Fruit fly (Drosophila melanogaster) whole organism, wandering third instar larva: ENCODE results near the gene mthl12.

Experiments
- Abd-B ChIP-seq: fragments of >200 bp; optimal IDR thresholded peaks from 2 replicates; lab custom pipeline; 2017; ENCODE audit warnings: missing biosample characterization, missing genetic modification characterization
- CG32264 ChIP-seq: fragments of 200-800 bp; sonication (Bioruptor generic); optimal IDR thresholded peaks from 2 replicates; lab custom pipeline; 2016; ENCODE audit warnings: missing biosample characterization, missing genetic modification characterization
- CG9705 ChIP-seq: fragments of 200-800 bp; sonication (Bioruptor generic); optimal IDR thresholded peaks from 2 replicates; lab custom pipeline; 2018; ENCODE audit warnings: missing biosample characterization, mild to moderate bottlenecking, missing genetic modification characterization
- CrebA ChIP-seq: fragments of 200-800 bp; sonication (Bioruptor generic); optimal IDR thresholded peaks from 2 replicates; lab custom pipeline; 2016; ENCODE audit warnings: missing biosample characterization, mild to moderate bottlenecking, missing genetic modification characterization, borderline replicate concordance
- Dfd ChIP-seq: fragments of >200 bp; optimal IDR thresholded peaks from 2 replicates; lab custom pipeline; 2017; ENCODE audit warnings: missing biosample characterization, missing genetic modification characterization
- Dif ChIP-seq: fragments of 200-275, 200-300 bp; sonication (Bioruptor generic); optimal IDR thresholded peaks from 2 replicates; lab custom pipeline; 2018; ENCODE audit warnings: missing biosample characterization, missing genetic modification characterization; ENCODE audit not compliant: partially characterized antibody
- GATAd ChIP-seq: sonication (Bioruptor generic); optimal IDR thresholded peaks from 2 replicates; lab custom pipeline; 2016; ENCODE audit warnings: missing biosample characterization, missing genetic modification characterization
- HLH106 ChIP-seq: fragments of 200-800 bp; optimal IDR thresholded peaks from 3 replicates; lab custom pipeline; 2019; ENCODE audit warnings: missing biosample characterization, mild to moderate bottlenecking, missing genetic modification characterization, moderate library complexity
- Hnf4 ChIP-seq: fragments of 200-800 bp; sonication (Bioruptor generic); optimal IDR thresholded peaks from 2 replicates; lab custom pipeline; 2016; ENCODE audit warnings: missing biosample characterization, mild to moderate bottlenecking, missing genetic modification characterization
- Hr78 ChIP-seq: fragments of >200 bp; optimal IDR thresholded peaks from 2 replicates; lab custom pipeline; 2017; ENCODE audit warnings: missing biosample characterization, missing genetic modification characterization
- Hr83 ChIP-seq: fragments of 200-300 bp; sonication (Bioruptor generic); optimal IDR thresholded peaks from 2 replicates; lab custom pipeline; 2016; ENCODE audit warnings: missing biosample characterization, mild to moderate bottlenecking, missing genetic modification characterization, moderate library complexity; ENCODE audit not compliant: poor library complexity, severe bottlenecking
- Jra ChIP-seq: sonication (Bioruptor generic); optimal IDR thresholded peaks from 2 replicates; lab custom pipeline; 2016; ENCODE audit warnings: missing biosample characterization, missing genetic modification characterization
- Mio ChIP-seq: sonication (Bioruptor generic); optimal IDR thresholded peaks from 2 replicates; lab custom pipeline; 2016; ENCODE audit warnings: missing biosample characterization, missing genetic modification characterization
- Myc ChIP-seq: fragments of >200 bp; optimal IDR thresholded peaks from 2 replicates; lab custom pipeline; 2017
- N ChIP-seq: fragments of >200 bp; optimal IDR thresholded peaks from 2 replicates; lab custom pipeline; 2018; ENCODE audit warnings: missing biosample characterization, missing external identifiers, missing genetic modification characterization
- OdsH ChIP-seq: fragments of 200-800 bp; sonication (Bioruptor generic); optimal IDR thresholded peaks from 2 replicates; lab custom pipeline; 2016; ENCODE audit warnings: missing biosample characterization, mild to moderate bottlenecking, missing genetic modification characterization
- Rel ChIP-seq, 2 experiments: fragments of 200-800 bp; sonication (Bioruptor generic) in 1 of 2; optimal IDR thresholded peaks; 2 replicates in 1 of 2; 3 replicates in 1 of 2; lab custom pipeline; 2016 to 2019; ENCODE audit warnings: mild to moderate bottlenecking in 2 of 2, missing biosample characterization in 2 of 2, missing genetic modification characterization in 2 of 2, moderate library complexity in 1 of 2
- Sp1 ChIP-seq: fragments of 200-800 bp; sonication (Bioruptor generic); optimal IDR thresholded peaks from 3 replicates; lab custom pipeline; 2019; ENCODE audit warnings: missing biosample characterization, mild to moderate bottlenecking, missing genetic modification characterization, moderate library complexity
- Vsx2 ChIP-seq: fragments of 200-300, 225-300 bp; sonication (Bioruptor generic); optimal IDR thresholded peaks from 2 replicates; lab custom pipeline; 2018; ENCODE audit warnings: missing biosample characterization, missing genetic modification characterization; ENCODE audit not compliant: partially characterized antibody
- br ChIP-seq: fragments of 200-800 bp; sonication (Bioruptor generic); optimal IDR thresholded peaks from 2 replicates; lab custom pipeline; 2016; ENCODE audit warnings: missing biosample characterization, missing genetic modification characterization
- brk ChIP-seq: fragments of 200-800 bp; sonication (Bioruptor generic); optimal IDR thresholded peaks from 2 replicates; lab custom pipeline; 2016; ENCODE audit warnings: missing biosample characterization, mild to moderate bottlenecking, missing genetic modification characterization
- dl ChIP-seq, 2 experiments: fragments of 175-275, 200-275 bp in 1 of 2; fragments of 200-275 bp in 1 of 2; sonication (Bioruptor generic); optimal IDR thresholded peaks; lab custom pipeline; 2018; ENCODE audit warnings: mild to moderate bottlenecking in 2 of 2, missing biosample characterization in 2 of 2, missing genetic modification characterization in 2 of 2, moderate library complexity in 2 of 2; ENCODE audit not compliant: partially characterized antibody in 2 of 2, insufficient read depth in 1 of 2
- dmrt93B ChIP-seq: fragments of 200-800 bp; sonication (Bioruptor generic); optimal IDR thresholded peaks from 2 replicates; lab custom pipeline; 2018; ENCODE audit warnings: missing biosample characterization, mild to moderate bottlenecking, missing genetic modification characterization
- dsf ChIP-seq: sonication (Bioruptor generic); optimal IDR thresholded peaks from 2 replicates; lab custom pipeline; 2016; ENCODE audit warnings: missing biosample characterization, missing genetic modification characterization, borderline replicate concordance
- ey ChIP-seq: fragments of 200-800 bp; sonication (Bioruptor generic); optimal IDR thresholded peaks from 2 replicates; lab custom pipeline; 2016; ENCODE audit warnings: missing biosample characterization, missing genetic modification characterization
- foxo ChIP-seq, 2 experiments: fragments of 200-800 bp; sonication (Bioruptor generic); optimal IDR thresholded peaks; 2 replicates in 1 of 2; 3 replicates in 1 of 2; lab custom pipeline; 2016 to 2017; ENCODE audit warnings: missing biosample characterization in 2 of 2, missing genetic modification characterization in 2 of 2
- fru ChIP-seq: fragments of 200-800 bp; sonication (Bioruptor generic); optimal IDR thresholded peaks from 3 replicates; lab custom pipeline; 2016; ENCODE audit warnings: missing biosample characterization, mild to moderate bottlenecking, missing genetic modification characterization
- h ChIP-seq: fragments of 200-800 bp; sonication (Bioruptor generic); optimal IDR thresholded peaks from 3 replicates; lab custom pipeline; 2016; ENCODE audit warnings: missing biosample characterization, mild to moderate bottlenecking, missing genetic modification characterization
- jim ChIP-seq: fragments of 175-275, 200-325 bp; sonication (Bioruptor generic); optimal IDR thresholded peaks from 2 replicates; lab custom pipeline; 2016; ENCODE audit warnings: missing biosample characterization, mild to moderate bottlenecking, missing genetic modification characterization
- lola ChIP-seq: fragments of >200 bp; optimal IDR thresholded peaks from 2 replicates; lab custom pipeline; 2017; ENCODE audit warnings: missing biosample characterization, missing genetic modification characterization
- pan ChIP-seq: fragments of >200 bp; optimal IDR thresholded peaks from 2 replicates; lab custom pipeline; 2017
- psq ChIP-seq: fragments of 200-800 bp; sonication (Bioruptor generic); optimal IDR thresholded peaks from 3 replicates; lab custom pipeline; 2017; ENCODE audit warnings: missing biosample characterization, mild to moderate bottlenecking, missing genetic modification characterization, moderate library complexity
- rgr ChIP-seq: fragments of 200-800 bp; sonication (Bioruptor generic); optimal IDR thresholded peaks from 3 replicates; lab custom pipeline; 2016; ENCODE audit warnings: missing biosample characterization, mild to moderate bottlenecking, missing genetic modification characterization
- sage ChIP-seq: fragments of 200-800 bp; sonication (Bioruptor generic); optimal IDR thresholded peaks from 2 replicates; lab custom pipeline; 2016; ENCODE audit warnings: missing biosample characterization, mild to moderate bottlenecking, missing genetic modification characterization
- sv ChIP-seq: fragments of 200-800 bp; sonication (Bioruptor generic); optimal IDR thresholded peaks from 3 replicates; lab custom pipeline; 2016; ENCODE audit warnings: missing biosample characterization, missing genetic modification characterization
- tai ChIP-seq: sonication (Bioruptor generic); optimal IDR thresholded peaks from 2 replicates; lab custom pipeline; 2016; ENCODE audit warnings: missing biosample characterization, missing genetic modification characterization
- usp ChIP-seq: fragments of >200 bp; optimal IDR thresholded peaks from 2 replicates; lab custom pipeline; 2017; ENCODE audit warnings: missing biosample characterization, missing genetic modification characterization
- woc ChIP-seq: sonication (Bioruptor generic); optimal IDR thresholded peaks from 2 replicates; lab custom pipeline; 2016; ENCODE audit warnings: missing biosample characterization, mild to moderate bottlenecking, missing genetic modification characterization

mthl12 gene

dm6 chr3R:13400902-13401721 lies 47.6 kb downstream of the mthl12 start:
- TF ChIP-seq CrebA (GFP tag; lab: Kevin White, UChicago) (peak; percentile 27), Vsx2 (peak; percentile 47), usp (GFP tag; lab: Kevin White, UChicago) (no peak), tai (GFP tag; lab: Kevin White, UChicago) (peak; percentile 76), Dif (GFP tag; lab: Kevin White, UChicago) (peak; percentile 59), br (GFP tag; lab: Kevin White, UChicago) (peak; percentile 95), CG9705 (peak; percentile 81), Mio (GFP tag; lab: Kevin White, UChicago) (peak; percentile 24), jim (GFP tag; lab: Kevin White, UChicago) (no peak), Abd-B (GFP tag; lab: Kevin White, UChicago) (no peak), Rel (GFP tag; optimal IDR thresholded peaks at IDR 0.05; lab: Kevin White, UChicago) (peak; percentile 31), Rel (tag; optimal IDR thresholded peaks at IDR 0.05; lab: Kevin White, UChicago) (peak; percentile 65), rgr (GFP tag; lab: Kevin White, UChicago) (peak; percentile 93), sv (GFP tag; lab: Kevin White, UChicago) (peak; percentile 85), Hr83 (GFP tag; lab: Kevin White, UChicago) (no peak), pan (lab: Kevin White, UChicago) (no peak), Myc (lab: Kevin White, UChicago) (no peak), woc (GFP tag; lab: Kevin White, UChicago) (peak; percentile 92), Hnf4 (peak; percentile 91), Dfd (GFP tag; lab: Kevin White, UChicago) (no peak), dmrt93B (peak; percentile 81), CG32264 (GFP tag; lab: Kevin White, UChicago) (peak; percentile 76), N (GFP tag; lab: Kevin White, UChicago) (no peak), dl (GFP tag; optimal IDR thresholded peaks at IDR 0.05; lab: Kevin White, UChicago; ENCODE audit: insufficient read depth in 1 of 2, partially characterized antibody in 2 of 2) (no peak), sage (GFP tag; lab: Kevin White, UChicago) (peak; percentile 86), h (GFP tag; lab: Kevin White, UChicago) (peak; percentile 94), Sp1 (GFP tag; lab: Kevin White, UChicago) (peak; percentile 95), GATAd (GFP tag; lab: Kevin White, UChicago) (no peak), foxo (GFP tag; optimal IDR thresholded peaks at IDR 0.05; lab: Kevin White, UChicago) (peak; percentile 68 to 94), OdsH (GFP tag; lab: Kevin White, UChicago) (peak; percentile 95), lola (GFP tag; lab: Kevin White, UChicago) (no peak), fru (GFP tag; lab: Kevin White, UChicago) (peak; percentile 95), ey (GFP tag; lab: Kevin White, UChicago) (peak; percentile 94), HLH106 (tag; lab: Kevin White, UChicago) (peak; percentile 93), psq (GFP tag; lab: Kevin White, UChicago) (peak; percentile 90), Jra (GFP tag; lab: Kevin White, UChicago) (peak; percentile 85), brk (GFP tag; lab: Kevin White, UChicago) (peak; percentile 80), Hr78 (GFP tag; lab: Kevin White, UChicago) (no peak), dsf (GFP tag; lab: Kevin White, UChicago) (peak; percentile 73)
- TF ChIP-seq, all 38 proteins: peak for 26
